Fruit fly (Drosophila melanogaster) whole organism, prepupa: ENCODE results near the gene CG4704.

Experiments
- CG32006 ChIP-seq: fragments of 200-800 bp; sonication (Bioruptor generic); optimal IDR thresholded peaks from 3 replicates; lab custom pipeline; 2017; ENCODE audit warnings: missing biosample characterization, mild to moderate bottlenecking, missing genetic modification characterization
- CG6163 ChIP-seq: fragments of 200-800 bp; sonication (Bioruptor generic); IDR thresholded peaks from 3 replicates; pipeline ENCODE4 v1.3.6; 2022; ENCODE audit warnings: missing biosample characterization, missing genetic modification characterization
- CG9139 ChIP-seq: fragments of 200-800 bp; sonication (Bioruptor generic); optimal IDR thresholded peaks from 3 replicates; lab custom pipeline; 2017; ENCODE audit warnings: missing biosample characterization, mild to moderate bottlenecking, missing genetic modification characterization
- Eip78C ChIP-seq: fragments of 200-800 bp; sonication (Bioruptor generic); peaks from one replicate; lab custom pipeline; 2016; ENCODE audit warnings: missing biosample characterization, missing genetic modification characterization
- Hr4 ChIP-seq: fragments of 200-800 bp; sonication (Bioruptor generic); optimal IDR thresholded peaks from 3 replicates; lab custom pipeline; 2016; ENCODE audit warnings: missing biosample characterization, missing genetic modification characterization
- Lpt ChIP-seq: fragments of 200-800 bp; sonication (Bioruptor generic); optimal IDR thresholded peaks from 3 replicates; lab custom pipeline; 2016; ENCODE audit warnings: missing biosample characterization, missing genetic modification characterization
- acj6 ChIP-seq: fragments of 200-800 bp; sonication (Bioruptor generic); optimal IDR thresholded peaks from 3 replicates; lab custom pipeline; 2016; ENCODE audit warnings: missing biosample characterization, missing genetic modification characterization
- eg ChIP-seq: fragments of 200-800 bp; sonication (Bioruptor generic); IDR thresholded peaks from 3 replicates; pipeline ENCODE4 v1.3.6; 2022; ENCODE audit warnings: missing biosample characterization, missing genetic modification characterization

CG4704 gene

DNA sequence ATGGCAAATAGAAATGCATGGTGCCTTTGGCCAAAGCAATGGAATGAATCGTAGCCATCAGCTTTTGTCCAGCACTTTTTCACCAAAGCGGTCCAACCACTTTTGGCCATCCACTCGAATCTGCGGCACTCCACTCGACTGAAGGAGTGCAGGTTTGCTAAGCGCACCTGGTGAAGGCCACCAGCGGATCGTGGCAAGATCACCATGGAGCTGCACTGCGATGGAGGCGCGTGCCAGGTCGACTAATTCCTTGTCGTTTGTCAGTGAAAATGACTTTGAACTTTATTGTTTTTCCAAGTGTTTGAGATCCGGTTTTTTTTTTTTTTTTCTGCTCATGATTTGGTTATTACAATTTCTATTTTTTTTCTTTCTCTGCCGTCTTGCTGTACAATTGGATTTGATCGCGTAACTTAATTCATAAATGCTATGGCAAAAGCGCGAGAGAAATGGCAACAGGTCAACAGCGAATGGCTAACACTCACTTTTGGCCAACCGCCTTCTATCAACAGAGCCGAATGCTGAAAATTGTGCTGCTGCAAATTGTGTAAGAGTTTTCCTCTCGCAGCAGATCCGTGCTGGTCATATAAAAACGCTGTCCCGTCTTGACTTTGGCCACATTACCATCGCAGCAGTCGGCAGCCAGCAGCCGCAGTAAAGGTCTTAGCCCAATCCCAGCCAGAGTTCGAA is 42.3 kb downstream of the CG4704 start, which contains the start of gene CG7031:
CG7031 (plus strand) TSS at position 637 of the 687 bp plus-strand sequence.
- TF ChIP-seq eg (GFP tag; lab: Robert Waterston, UW), result peak; percentile 39; the same call in 1 of the 3 replicates
- peak; percentile 7 for TF ChIP-seq Lpt (GFP tag; lab: Kevin White, UChicago)
- peak; percentile 51 for TF ChIP-seq Hr4
- TF ChIP-seq CG32006 (GFP tag; lab: Kevin White, UChicago), result peak; percentile 15
- TF ChIP-seq acj6 (GFP tag; lab: Kevin White, UChicago), result no peak
- 0 out of 3 replicates have a peak, but pooled peaks have one; percentile 30 for TF ChIP-seq CG6163
- no peak for TF ChIP-seq CG9139 (GFP tag; lab: Kevin White, UChicago)
- TF ChIP-seq Eip78C (GFP tag; lab: Kevin White, UChicago), result peak; percentile 58
